Worm (Caenorhabditis elegans): ENCODE data around the gene aipl-1.

The aipl-1 gene

ce11 chrV:15181899-15182298, 45.3 kb upstream of the aipl-1 start:
- TF ChIP-seq snpc-4 (tag; optimal IDR thresholded peaks at IDR 0.05) (no peak), nhr-11 (tag; optimal IDR thresholded peaks at IDR 0.05) (peak; percentile 5), pqm-1 (tag; optimal IDR thresholded peaks at IDR 0.05) (no peak)

- TF ChIP-seq elt-1 (tag; optimal IDR thresholded peaks at IDR 0.05) (no peak), elt-2 (tag; optimal IDR thresholded peaks at IDR 0.05) (no peak), mml-1 (tag; optimal IDR thresholded peaks at IDR 0.05) (no peak), nhr-28 (tag; optimal IDR thresholded peaks at IDR 0.05) (no peak), ceh-82 (tag; optimal IDR thresholded peaks at IDR 0.05) (no peak), ceh-28 (tag; optimal IDR thresholded peaks at IDR 0.05) (no peak)
Measured at ce11 chrV:15179757-15180156, 43.2 kb upstream of the aipl-1 start, which contains the start of gene T09F5.10. Gene T09F5.10 (plus strand): TSS chrV:15180057.

- TF ChIP-seq eor-1 (tag; optimal IDR thresholded peaks at IDR 0.05) (no peak), ztf-4 (tag; optimal IDR thresholded peaks at IDR 0.05) (no peak), ama-1 (optimal IDR thresholded peaks at IDR 0.05) (no peak), elt-2 (tag; optimal IDR thresholded peaks at IDR 0.05) (peak; percentile 3), ceh-28 (tag; optimal IDR thresholded peaks at IDR 0.05) (no peak), R02D3.7 (tag; optimal IDR thresholded peaks at IDR 0.05) (no peak)
Measured at ce11 chrV:15175459-15175858, 38.9 kb upstream of the aipl-1 start, which contains the start of gene clec-47. Gene clec-47 (plus strand): TSS chrV:15175759.

DNA sequence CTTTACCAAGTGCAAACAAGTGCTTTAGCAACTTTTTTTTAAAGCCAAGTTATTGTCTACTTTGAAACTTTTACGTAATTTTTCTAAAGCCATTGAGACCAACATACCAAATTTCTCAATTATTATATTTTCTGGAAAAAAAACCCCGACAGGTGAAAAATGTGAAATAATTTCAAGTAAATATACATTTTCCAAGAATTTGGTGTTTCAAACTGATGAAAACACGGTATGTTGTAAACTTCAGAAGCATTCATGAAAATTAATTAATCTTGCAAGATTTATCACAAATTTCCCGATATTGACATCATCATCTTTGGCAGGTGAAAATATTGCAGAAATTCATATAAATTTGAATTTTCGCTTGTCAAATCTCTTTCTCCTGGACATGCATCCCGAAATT, 26.1 kb upstream of the aipl-1 start, which contains the start of gene srz-11:
Gene srz-11, plus strand, starts transcription at position 386 of the 400 bp plus-strand sequence.
- TF ChIP-seq nhr-11 (tag; optimal IDR thresholded peaks at IDR 0.05) (peak; percentile 15), R02D3.7 (tag; optimal IDR thresholded peaks at IDR 0.05) (no peak), ztf-11 (tag; optimal IDR thresholded peaks at IDR 0.05) (no peak), elt-3 (tag; optimal IDR thresholded peaks at IDR 0.05) (no peak)

DNA sequence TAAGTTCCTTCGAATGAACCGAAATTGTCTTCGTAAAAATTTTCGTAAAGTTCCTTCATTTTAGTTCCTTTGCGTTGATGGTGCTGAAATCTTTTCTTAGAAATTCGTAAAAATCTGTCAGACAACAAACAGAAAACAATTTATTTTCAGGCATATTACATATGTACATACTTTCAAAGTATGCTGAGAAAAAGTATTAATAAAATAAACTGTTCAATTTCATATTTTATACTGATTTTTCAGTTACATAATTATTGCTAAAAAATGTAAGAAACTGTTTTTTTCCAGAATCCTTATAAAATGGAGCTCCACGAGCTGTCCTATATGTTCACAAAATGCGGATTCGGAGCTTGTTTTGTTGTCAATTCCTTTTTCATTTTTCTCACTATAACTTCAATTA, 22.1 kb upstream of the aipl-1 start, which contains the start of gene str-45:
Gene str-45, plus strand, starts transcription at position 301 of the 400 bp plus-strand sequence.
- no peak for TF ChIP-seq ceh-28 (tag; optimal IDR thresholded peaks at IDR 0.05)
- no peak for TF ChIP-seq ztf-4 (tag; optimal IDR thresholded peaks at IDR 0.05)
- TF ChIP-seq nhr-23 (tag; optimal IDR thresholded peaks at IDR 0.05) = no peak
- TF ChIP-seq nhr-12 (tag; optimal IDR thresholded peaks at IDR 0.05) = no peak
- TF ChIP-seq skn-1 (tag; optimal IDR thresholded peaks at IDR 0.05) = no peak
- no peak for TF ChIP-seq daf-12 (tag; optimal IDR thresholded peaks at IDR 0.05)

DNA sequence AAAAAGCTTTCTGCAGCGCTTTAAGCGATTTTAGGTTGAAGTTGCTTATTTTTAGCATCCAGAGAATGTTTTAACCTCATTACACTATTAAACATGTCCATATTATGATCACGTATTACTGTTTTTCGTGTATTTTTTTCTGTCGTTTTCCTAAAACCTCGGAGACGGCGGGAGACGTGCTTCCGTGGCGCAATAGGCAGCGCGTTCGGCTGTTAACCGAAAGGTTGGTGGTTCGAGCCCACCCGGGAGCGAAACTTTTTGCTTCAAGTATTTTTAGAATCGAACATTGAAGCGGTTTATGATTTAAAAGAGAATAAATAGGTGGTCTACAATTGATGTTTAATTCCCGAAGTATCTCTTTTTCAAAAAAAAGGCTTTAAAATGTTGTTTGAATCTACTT, 19.9 kb upstream of the aipl-1 start:
- TF ChIP-seq nhr-43 (tag; optimal IDR thresholded peaks at IDR 0.05; ENCODE audit: poor library complexity, severe bottlenecking) (no peak), nhr-12 (tag; optimal IDR thresholded peaks at IDR 0.05) (no peak), nfya-1 (tag; optimal IDR thresholded peaks at IDR 0.05; ENCODE audit: insufficient read depth) (no peak), daf-12 (tag; optimal IDR thresholded peaks at IDR 0.05) (no peak), sea-2 (GFP tag; optimal IDR thresholded peaks at IDR 0.05) (no peak), hmg-11 (tag; optimal IDR thresholded peaks at IDR 0.05) (no peak), egl-27 (tag; optimal IDR thresholded peaks at IDR 0.05) (no peak), pha-4 (tag; optimal IDR thresholded peaks at IDR 0.05) (no peak), mdl-1 (tag; optimal IDR thresholded peaks at IDR 0.05) (no peak), nhr-77 (tag; optimal IDR thresholded peaks at IDR 0.05) (no peak), lin-39 (tag; optimal IDR thresholded peaks at IDR 0.05) (no peak), skn-1 (tag; optimal IDR thresholded peaks at IDR 0.05) (no peak), lsy-12 (tag; optimal IDR thresholded peaks at IDR 0.05) (no peak), unc-62 (GFP tag; optimal IDR thresholded peaks at IDR 0.05) (no peak)

DNA sequence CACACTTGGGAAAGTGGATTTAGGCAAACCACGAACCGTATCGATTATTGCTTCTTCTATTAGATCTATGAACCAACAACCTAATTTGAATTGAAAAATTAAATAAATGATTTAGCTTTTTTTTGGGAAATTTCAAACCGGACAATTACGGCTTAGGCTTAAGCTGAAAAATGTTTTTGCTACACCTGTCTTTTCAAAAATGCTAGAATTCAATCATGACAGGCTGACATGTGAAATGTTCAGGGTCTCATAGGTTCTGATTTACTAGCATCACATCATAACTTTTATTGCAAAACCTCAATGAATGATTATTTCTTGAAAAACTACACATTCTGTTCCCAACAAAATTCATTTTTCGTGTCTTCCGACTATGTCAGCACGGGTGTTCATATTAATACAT, 16.7 kb upstream of the aipl-1 start, which contains the start of gene srh-55:
Gene srh-55, plus strand, starts transcription at position 301 of the 400 bp plus-strand sequence.
- TF ChIP-seq zag-1 (tag; optimal IDR thresholded peaks at IDR 0.05) (no peak), nhr-67 (tag; optimal IDR thresholded peaks at IDR 0.05) (no peak), unc-62 (GFP tag; optimal IDR thresholded peaks at IDR 0.05) (no peak), nhr-25 (tag; optimal IDR thresholded peaks at IDR 0.05) (no peak), fkh-2 (tag; optimal IDR thresholded peaks at IDR 0.05) (no peak), nhr-76 (tag; optimal IDR thresholded peaks at IDR 0.05) (no peak), ztf-11 (tag; optimal IDR thresholded peaks at IDR 0.05) (no peak), unc-39 (tag; optimal IDR thresholded peaks at IDR 0.05) (no peak), ceh-9 (tag; optimal IDR thresholded peaks at IDR 0.05) (no peak), lin-15B (tag; optimal IDR thresholded peaks at IDR 0.05) (no peak), egl-5 (tag; optimal IDR thresholded peaks at IDR 0.05) (no peak), ama-1 (optimal IDR thresholded peaks at IDR 0.05) (no peak), mdl-1 (tag; optimal IDR thresholded peaks at IDR 0.05) (no peak), fkh-10 (GFP tag; optimal IDR thresholded peaks at IDR 0.05) (no peak)
